Fruit fly (Drosophila melanogaster): Measurements from ENCODE around the gene CG44521.

CG44521 gene

dm6 chr3L:5751740-5752579 is 38.8 kb downstream of the CG44521 start, which contains the start of gene DnaJ-1 (continued):
- TF ChIP-seq Dip2 (GFP tag; IDR thresholded peaks at IDR 0.05) = no peak
- TF ChIP-seq HmgD (GFP tag; optimal IDR thresholded peaks at IDR 0.05) = no peak
- no peak for TF ChIP-seq sisA (GFP tag; IDR thresholded peaks at IDR 0.05)
- TF ChIP-seq scrt (GFP tag; optimal IDR thresholded peaks at IDR 0.05) = peak; percentile 68
- TF ChIP-seq CG15479 (GFP tag; optimal IDR thresholded peaks at IDR 0.05) = peak; percentile 19
- peak; percentile 70 for TF ChIP-seq Myb (GFP tag; optimal IDR thresholded peaks at IDR 0.05)
- no peak for TF ChIP-seq Atf-2 (GFP tag; optimal IDR thresholded peaks at IDR 0.05)
- no peak for TF ChIP-seq Ada2b (GFP tag; IDR thresholded peaks at IDR 0.05)
- TF ChIP-seq Awh (GFP tag; IDR thresholded peaks at IDR 0.05) = no peak; the same call in 1 of the 2 replicates
- no peak for TF ChIP-seq Chrac-16 (GFP tag; optimal IDR thresholded peaks at IDR 0.05)
- TF ChIP-seq GATAe (GFP tag; conservative IDR thresholded peaks at IDR 0.05) = no peak
- no peak for TF ChIP-seq tll (GFP tag; optimal IDR thresholded peaks at IDR 0.05)
- no peak for TF ChIP-seq sob (GFP tag; IDR thresholded peaks at IDR 0.05)
- no peak for TF ChIP-seq CG18764 (GFP tag; optimal IDR thresholded peaks at IDR 0.05)
- TF ChIP-seq CG7963 (GFP tag; IDR thresholded peaks at IDR 0.05; ENCODE audit: partially characterized antibody) = peak; percentile 95
- TF ChIP-seq crc (GFP tag; optimal IDR thresholded peaks at IDR 0.05) = no peak
- TF ChIP-seq CG8281 (tag; optimal IDR thresholded peaks at IDR 0.05) = no peak
- no peak for TF ChIP-seq CG9609 (GFP tag; optimal IDR thresholded peaks at IDR 0.05)
- TF ChIP-seq HmgZ (tag; optimal IDR thresholded peaks at IDR 0.05) = peak; percentile 60
- peak; percentile 38 for TF ChIP-seq wek (GFP tag; optimal IDR thresholded peaks at IDR 0.05)
- TF ChIP-seq NC2α (GFP tag; optimal IDR thresholded peaks at IDR 0.05) = peak; percentile 32
- TF ChIP-seq Blimp-1 (GFP tag; optimal IDR thresholded peaks at IDR 0.05) = no peak
- TF ChIP-seq amos (GFP tag; IDR thresholded peaks at IDR 0.05; ENCODE audit: partially characterized antibody) = peak; percentile 98
- TF ChIP-seq NfI (GFP tag; optimal IDR thresholded peaks at IDR 0.05) = no peak
- TF ChIP-seq shn (GFP tag; optimal IDR thresholded peaks at IDR 0.05) = peak; percentile 21
- TF ChIP-seq vfl (GFP tag; optimal IDR thresholded peaks at IDR 0.05) = no peak
- 0 out of 2 replicates have a peak, but pooled peaks have one; percentile 16 for TF ChIP-seq CG32767 (GFP tag; IDR thresholded peaks at IDR 0.05)
- TF ChIP-seq salm (tag; optimal IDR thresholded peaks at IDR 0.05) = peak; percentile 19
- TF ChIP-seq fd102C (GFP tag; optimal IDR thresholded peaks at IDR 0.05) = no peak
- TF ChIP-seq phol (tag; optimal IDR thresholded peaks at IDR 0.05) = peak; percentile 51
- TF ChIP-seq Trl (optimal IDR thresholded peaks at IDR 0.05) = peak in 1 of 2 experiments; percentile 17
- no peak for TF ChIP-seq Trl (GFP tag; optimal IDR thresholded peaks at IDR 0.05)
- no peak for TF ChIP-seq CG2199 (GFP tag; IDR thresholded peaks at IDR 0.05)
- peak; percentile 12; the same call in 1 of the 3 replicates for TF ChIP-seq so (GFP tag; IDR thresholded peaks at IDR 0.05)
- no peak for TF ChIP-seq CG13424 (tag; optimal IDR thresholded peaks at IDR 0.05)
- TF ChIP-seq CG6683 (GFP tag; optimal IDR thresholded peaks at IDR 0.05) = no peak
- no peak for TF ChIP-seq gt (GFP tag; IDR thresholded peaks at IDR 0.05)
- peak; percentile 26; the same call in 1 of the 2 replicates for TF ChIP-seq chm (GFP tag; IDR thresholded peaks at IDR 0.05)
- TF ChIP-seq CG32532 (GFP tag; IDR thresholded peaks at IDR 0.05) = peak; percentile 23; the same call in 1 of the 2 replicates
- TF ChIP-seq CG13624 (GFP tag; optimal IDR thresholded peaks at IDR 0.05) = peak; percentile 22
- TF ChIP-seq CG34422 (GFP tag; IDR thresholded peaks at IDR 0.05) = no peak; the same call in 2 of the 3 replicates
- no peak for TF ChIP-seq Fer3 (tag; optimal IDR thresholded peaks at IDR 0.05)
- no peak for TF ChIP-seq CG11247 (GFP tag; IDR thresholded peaks at IDR 0.05)
- TF ChIP-seq CG17912 (GFP tag; optimal IDR thresholded peaks at IDR 0.05) = peak; percentile 27
- peak; percentile 31; the same call in 1 of the 3 replicates for TF ChIP-seq tgo (GFP tag; IDR thresholded peaks at IDR 0.05)
- no peak for TF ChIP-seq ranshi (GFP tag; IDR thresholded peaks at IDR 0.05)
- TF ChIP-seq Six4 (GFP tag; optimal IDR thresholded peaks at IDR 0.05) = no peak
- TF ChIP-seq tin (GFP tag; optimal IDR thresholded peaks at IDR 0.05) = no peak
- TF ChIP-seq bbx (GFP tag; IDR thresholded peaks at IDR 0.05; ENCODE audit: partially characterized antibody) = peak; percentile 96

Data from whole organism, embryonic.